Worm (Caenorhabditis elegans) whole organism, L3 larva: ENCODE results near the gene fat-5.

Experiments
- ama-1 ChIP-seq: fragments of 150-350 bp; optimal IDR thresholded peaks from 2 replicates; lab custom pipeline; 2018
- daf-12 ChIP-seq: fragments of 150-350 bp; optimal IDR thresholded peaks from 2 replicates; lab custom pipeline; 2014; ENCODE audit warnings: missing biosample characterization, missing genetic modification reagents, missing genetic modification characterization
- elt-1 ChIP-seq: fragments of 150-350 bp; optimal IDR thresholded peaks from 2 replicates; lab custom pipeline; 2014; ENCODE audit warnings: missing biosample characterization, missing genetic modification characterization
- fos-1 ChIP-seq: fragments of 150-350 bp; optimal IDR thresholded peaks from 2 replicates; lab custom pipeline; 2014; ENCODE audit warnings: missing biosample characterization, missing genetic modification characterization
- nfya-1 ChIP-seq: sonication (generic microtip); optimal IDR thresholded peaks from 2 replicates; lab custom pipeline; 2017; ENCODE audit warnings: missing genetic modification characterization, mild to moderate bottlenecking, missing compliant biosample characterization, antibody characterized with exemption, moderate library complexity; ENCODE audit not compliant: insufficient read depth
- nhr-23 ChIP-seq: fragments of 150-350 bp; optimal IDR thresholded peaks from 2 replicates; lab custom pipeline; 2014; ENCODE audit warnings: missing biosample characterization, missing genetic modification reagents, missing genetic modification characterization
- pha-4 ChIP-seq: fragments of 150-350 bp; optimal IDR thresholded peaks from 2 replicates; lab custom pipeline; 2014; ENCODE audit warnings: missing biosample characterization, missing genetic modification reagents, missing genetic modification characterization

- TF ChIP-seq fos-1 (tag; lab: Kevin White, UChicago): no peak
- no peak for TF ChIP-seq nhr-23 (tag; lab: Kevin White, UChicago)
- no peak for TF ChIP-seq ama-1 (lab: Kevin White, UChicago)
- TF ChIP-seq daf-12 (tag; lab: Kevin White, UChicago): no peak
- TF ChIP-seq nfya-1: no peak
- TF ChIP-seq elt-1 (tag; lab: Kevin White, UChicago): no peak
- TF ChIP-seq pha-4 (tag; lab: Kevin White, UChicago): no peak
Measured at ce11 chrV:17743802-17744201, 19.0 kb downstream of the fat-5 start.
